Fruit fly (Drosophila melanogaster) ovary, adult (tissue): ENCODE data around the gene RpL32.

Source experiments
- CG17801 ChIP-seq: fragments of 200-800 bp; optimal IDR thresholded peaks from 2 replicates; lab custom pipeline; 2019; ENCODE audit warnings: missing biosample characterization, mild to moderate bottlenecking, missing genetic modification characterization, moderate library complexity; ENCODE audit not compliant: partially characterized antibody

The RpL32 gene

dm6 chr3R:30046029-30047001, at the start of gene RpL32, which contains the start of gene CG7943:
RpL32 (minus strand) TSS chr3R:30046161.
CG7943 (plus strand) TSS chr3R:30046470.
- peak; percentile 95 for TF ChIP-seq CG17801

DNA sequence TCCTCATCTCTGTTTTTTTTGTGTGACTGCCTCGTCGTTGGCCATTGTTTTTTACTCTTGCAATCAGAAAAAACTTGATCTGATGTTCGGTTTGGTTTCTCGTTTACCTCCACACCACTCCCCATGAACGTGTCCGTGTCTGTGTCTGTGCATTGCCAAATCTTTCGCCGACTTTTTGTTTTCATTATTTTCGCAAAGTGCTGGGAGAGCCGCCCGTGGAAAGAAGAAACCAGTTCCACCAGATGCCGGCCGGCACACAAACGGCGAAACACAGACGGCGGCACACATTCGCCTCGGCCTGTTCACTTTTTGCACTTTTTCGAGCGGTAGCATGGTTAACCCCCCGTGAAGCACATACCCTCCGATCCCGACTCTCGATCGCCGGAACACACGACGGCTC, 49.4 kb upstream of the RpL32 start:
- TF ChIP-seq CG17801: no peak

DNA sequence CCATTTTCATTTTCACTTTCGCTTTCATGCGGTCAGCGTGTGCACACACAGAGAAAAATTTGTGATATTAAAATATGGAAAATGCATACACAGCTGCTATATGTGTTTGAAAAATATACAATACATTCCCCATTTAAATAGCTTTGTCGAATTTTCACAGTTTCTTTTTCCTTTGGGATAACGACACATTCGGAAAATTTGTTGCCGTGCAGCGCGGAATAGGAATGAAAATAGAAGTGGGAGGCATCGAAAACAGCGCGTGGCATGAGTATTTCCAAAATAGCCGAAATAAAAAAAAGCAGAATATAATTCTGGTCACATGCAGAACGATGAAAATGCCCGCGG, 46.7 kb upstream of the RpL32 start:
- no peak for TF ChIP-seq CG17801

dm6 chr3R:30091795-30092699, 46.1 kb upstream of the RpL32 start:
- TF ChIP-seq CG17801: no peak

DNA sequence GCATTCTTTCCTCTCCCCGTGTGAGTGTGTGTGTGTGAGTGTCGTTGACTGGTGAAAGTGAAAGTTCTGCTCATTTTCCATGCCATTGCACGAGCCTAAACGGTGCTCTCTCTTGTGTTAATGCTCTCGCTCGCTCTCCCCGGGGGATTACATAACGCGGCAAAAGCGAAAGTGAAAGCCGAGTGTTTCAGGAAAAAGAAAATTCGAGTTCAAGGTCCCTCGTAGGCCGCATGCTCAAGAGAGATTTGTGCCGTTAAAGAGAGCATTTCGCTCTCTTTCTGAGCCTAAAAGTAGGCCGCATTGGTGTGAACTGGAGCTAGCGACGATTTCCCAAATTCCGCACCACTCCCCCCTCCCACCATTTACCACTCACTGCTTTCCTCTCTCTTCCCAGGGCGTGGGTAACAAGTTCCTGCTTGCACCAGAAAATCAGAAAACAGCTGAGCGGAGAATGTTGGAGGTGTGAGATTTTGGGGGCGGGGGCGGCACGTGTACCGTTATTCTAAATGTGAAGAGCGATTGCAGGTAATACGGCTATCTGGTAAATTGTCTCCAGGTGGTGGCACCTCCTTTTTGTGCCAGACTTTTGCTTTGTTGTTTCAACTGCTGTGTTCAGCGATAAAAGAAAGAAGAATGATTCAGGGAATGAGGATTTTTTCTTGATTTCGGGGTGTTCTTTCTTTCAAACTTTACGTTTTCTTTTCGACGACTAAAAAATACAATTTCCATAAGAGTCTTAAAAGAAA, 44.5 kb upstream of the RpL32 start:
- no peak for TF ChIP-seq CG17801

dm6 chr3R:30084137-30084536, 38.2 kb upstream of the RpL32 start:
- TF ChIP-seq CG17801: no peak

DNA sequence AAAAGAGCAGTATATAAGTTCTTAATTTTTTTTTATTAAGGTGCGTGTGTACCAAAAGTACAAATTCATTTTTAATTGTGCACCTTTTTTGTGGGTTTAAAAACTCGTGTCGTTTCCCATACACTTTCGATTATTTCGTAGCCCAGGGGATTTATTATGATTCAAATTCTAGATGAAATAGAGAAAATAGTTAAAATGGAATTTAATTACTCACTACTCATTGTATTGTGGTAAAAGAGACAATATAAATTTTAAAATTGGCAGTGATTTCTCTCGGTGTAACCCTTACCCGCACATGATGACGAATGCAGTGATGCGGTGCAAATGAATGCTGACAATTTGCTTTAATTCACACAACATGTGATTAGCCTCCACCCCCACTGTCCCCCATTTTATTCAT, 37.3 kb upstream of the RpL32 start:
- no peak for TF ChIP-seq CG17801

DNA sequence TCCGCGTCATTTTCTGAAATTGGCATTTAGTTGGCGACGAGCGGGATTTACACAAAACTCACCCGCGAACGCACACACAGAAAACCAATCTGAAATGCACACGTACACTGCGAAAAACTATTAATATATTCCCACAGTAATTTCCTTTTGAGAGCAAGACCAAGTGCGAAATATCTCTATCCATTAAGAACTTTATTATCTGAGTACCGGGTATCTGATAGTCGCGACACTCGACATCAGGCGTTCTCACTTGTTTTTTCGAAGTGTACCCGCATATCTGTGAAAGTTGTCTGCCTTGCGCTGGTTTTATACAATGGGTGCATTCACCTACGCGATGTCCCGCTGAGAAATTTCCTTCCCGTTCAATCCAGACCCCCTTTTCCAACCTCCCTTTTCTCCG, 30.1 kb upstream of the RpL32 start:
- no peak for TF ChIP-seq CG17801

dm6 chr3R:30071827-30072226, 25.9 kb upstream of the RpL32 start:
- TF ChIP-seq CG17801: no peak

DNA sequence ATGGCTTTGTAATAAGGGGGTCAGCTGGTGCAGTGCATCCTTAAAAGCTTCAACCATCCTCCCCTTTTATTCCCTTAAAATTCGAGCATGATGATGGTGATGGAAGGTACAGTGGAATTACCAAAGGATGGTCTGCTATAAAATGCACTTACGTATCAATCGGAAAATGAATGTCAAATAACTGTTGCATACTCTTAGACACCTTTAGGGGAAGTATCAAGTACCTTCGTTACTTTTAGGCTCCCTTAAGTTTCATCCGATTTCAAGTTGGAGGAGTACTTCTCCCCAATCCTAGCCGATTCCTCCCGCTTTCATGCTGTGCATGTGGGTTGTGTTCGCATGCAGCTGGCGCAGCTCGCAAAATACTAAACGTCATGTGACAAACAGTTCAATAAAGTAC, 24.2 kb upstream of the RpL32 start:
- no peak for TF ChIP-seq CG17801

- no peak for TF ChIP-seq CG17801
These were observed 20.0 kb upstream of the RpL32 start for dm6 chr3R:30066004-30066403.

- no peak for TF ChIP-seq CG17801
These were observed 17.7 kb upstream of the RpL32 start for dm6 chr3R:30063704-30064103.

DNA sequence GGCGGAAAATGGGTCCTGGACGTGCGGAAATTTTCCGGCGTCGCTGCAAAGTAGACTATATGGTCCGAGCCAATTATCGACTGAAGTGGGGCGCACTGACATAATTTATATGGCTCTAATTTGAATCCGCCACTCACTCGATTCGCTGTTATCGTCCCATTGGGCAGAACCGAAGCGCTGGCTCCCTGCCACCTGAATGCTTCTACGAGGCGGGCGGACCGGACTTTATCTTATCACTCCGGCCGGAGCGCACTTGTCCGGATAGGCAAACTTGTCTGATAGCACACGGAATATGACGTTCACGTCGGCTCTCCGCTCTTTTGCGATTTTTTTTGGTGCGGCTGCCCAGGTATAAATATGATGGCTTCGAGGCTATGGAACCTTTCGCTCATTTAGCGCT, 16.6 kb upstream of the RpL32 start:
- TF ChIP-seq CG17801: no peak

DNA sequence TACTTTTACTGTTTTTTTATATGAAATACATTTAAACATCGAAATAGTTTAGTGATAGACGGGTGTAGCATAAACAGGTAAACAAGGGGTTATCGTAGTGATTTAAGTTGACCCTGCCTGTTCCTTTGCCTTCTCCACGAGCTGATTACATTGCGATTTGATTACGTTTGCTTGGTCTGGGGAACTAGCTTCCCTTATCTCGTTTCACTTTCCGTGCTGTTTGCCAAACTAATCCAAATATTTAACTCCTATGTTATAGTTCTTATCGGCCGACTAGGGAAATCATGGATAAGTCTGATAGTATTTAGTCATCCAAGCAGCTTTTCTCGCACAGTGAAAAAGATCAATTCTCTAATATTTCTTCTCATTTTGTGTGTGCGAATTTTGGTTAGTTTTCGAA, 16.0 kb upstream of the RpL32 start:
- TF ChIP-seq CG17801: no peak

DNA sequence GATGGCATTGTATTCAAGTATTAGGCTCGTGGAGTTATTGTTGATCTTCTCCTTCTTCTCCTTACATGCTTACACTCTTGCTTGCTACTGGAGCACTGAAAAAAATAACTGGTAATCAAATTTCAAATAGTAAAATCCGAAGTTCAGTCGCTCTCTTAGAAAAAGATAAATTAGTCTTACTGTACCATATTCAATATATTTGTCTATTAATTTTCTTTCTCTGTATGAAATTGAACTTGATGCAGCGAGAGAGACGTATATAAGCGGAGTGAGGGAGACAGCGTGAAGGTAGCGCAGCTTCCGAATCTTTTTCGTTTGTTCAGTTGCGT, 15.2 kb upstream of the RpL32 start:
- peak; percentile 13 for TF ChIP-seq CG17801

dm6 chr3R:30060451-30061153, 14.6 kb upstream of the RpL32 start:
- no peak for TF ChIP-seq CG17801
